Fruit fly (Drosophila melanogaster): ENCODE data around the gene CG3638.
A peak's percentile ranks its signal among the peaks of the same experiment; 100 is the strongest.

Gene CG3638

DNA sequence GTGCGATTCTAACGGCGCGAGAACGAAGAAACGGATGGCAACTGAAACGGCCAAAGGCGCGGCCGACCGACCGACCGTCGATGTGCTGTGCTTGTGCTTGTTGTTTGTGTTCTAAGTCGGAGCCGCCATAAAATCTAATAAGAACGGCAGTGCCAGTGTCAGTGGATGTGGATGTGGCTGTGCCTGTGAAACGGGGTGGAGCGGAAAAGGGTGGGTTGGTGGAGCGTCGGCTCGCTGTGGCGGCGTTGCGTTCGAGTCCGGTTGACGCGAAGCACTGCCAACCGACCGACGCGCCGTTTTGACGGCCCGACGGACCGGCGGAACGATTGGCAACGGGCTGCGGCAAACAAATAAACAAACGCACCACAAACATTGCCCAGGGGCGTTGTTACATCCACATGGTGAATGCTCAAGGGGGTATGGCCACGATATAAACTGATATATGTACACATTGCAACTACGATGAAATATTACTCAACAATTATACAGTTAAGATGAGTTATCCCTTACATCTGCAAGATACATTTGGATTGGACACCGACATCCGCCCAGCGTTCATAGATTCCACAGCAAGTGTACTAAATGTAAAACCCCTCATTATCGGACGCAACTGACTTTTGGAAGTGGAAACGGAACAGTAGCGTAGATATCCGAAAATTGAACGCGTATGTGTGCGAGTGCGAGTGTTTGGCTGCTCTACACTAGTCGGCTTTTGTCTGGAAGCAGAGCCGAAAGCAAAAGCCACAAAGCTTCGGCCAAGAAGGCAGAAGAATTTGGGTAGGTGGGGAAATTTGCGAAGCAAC is 38.7 kb upstream of the CG3638 start, which contains the start of gene Atf3 (continued):
- TF ChIP-seq Drgx (GFP tag; IDR thresholded peaks at IDR 0.05) (peak; percentile 97), Sin3A (optimal IDR thresholded peaks at IDR 0.05) (no peak), CG15696 (tag; optimal IDR thresholded peaks at IDR 0.05) (peak; percentile 92), CG13775 (GFP tag; optimal IDR thresholded peaks at IDR 0.05) (peak; percentile 99), Ptx1 (GFP tag; IDR thresholded peaks at IDR 0.05) (peak; percentile 99), insv (GFP tag; optimal IDR thresholded peaks at IDR 0.05) (peak; percentile 72 to 79), twi (tag; optimal IDR thresholded peaks at IDR 0.05) (peak; percentile 96), Gsc (GFP tag; IDR thresholded peaks at IDR 0.05) (peak; percentile 96), shn (GFP tag; optimal IDR thresholded peaks at IDR 0.05) (peak; percentile 100), klu (GFP tag; IDR thresholded peaks at IDR 0.05) (peak; percentile 99), fd102C (GFP tag; optimal IDR thresholded peaks at IDR 0.05) (peak; percentile 58), Aef1 (GFP tag; IDR thresholded peaks at IDR 0.05) (peak; percentile 99), her (GFP tag; optimal IDR thresholded peaks at IDR 0.05) (peak; percentile 98), CG12219 (GFP tag; optimal IDR thresholded peaks at IDR 0.05) (peak; percentile 99), Ada2b (GFP tag; IDR thresholded peaks at IDR 0.05) (peak; percentile 99), CG7357 (GFP tag; IDR thresholded peaks at IDR 0.05) (peak; percentile 97), tx (GFP tag; optimal IDR thresholded peaks at IDR 0.05) (peak; percentile 99), ftz-f1 (GFP tag; optimal IDR thresholded peaks at IDR 0.05) (peak; percentile 84), CG10565 (GFP tag; optimal IDR thresholded peaks at IDR 0.05) (peak; percentile 94), grn (GFP tag; optimal IDR thresholded peaks at IDR 0.05) (peak; percentile 87), Hr51 (GFP tag; optimal IDR thresholded peaks at IDR 0.05) (peak; percentile 99), CG17361 (GFP tag; IDR thresholded peaks at IDR 0.05) (peak; percentile 99), h (optimal IDR thresholded peaks at IDR 0.05) (no peak), CG14860 (GFP tag; IDR thresholded peaks at IDR 0.05; ENCODE audit: partially characterized antibody) (no peak), stc (GFP tag; IDR thresholded peaks at IDR 0.05) (peak; percentile 98), CG8290 (GFP tag; optimal IDR thresholded peaks at IDR 0.05) (peak; percentile 93), CG8290 (tag; optimal IDR thresholded peaks at IDR 0.05) (peak; percentile 69 to 100), pan (optimal IDR thresholded peaks at IDR 0.05) (no peak), pan (GFP tag; optimal IDR thresholded peaks at IDR 0.05 in 1 of 2, IDR thresholded peaks at IDR 0.05 in 1 of 2) (peak in 1 of 2 experiments; percentile 99), CG10274 (GFP tag; optimal IDR thresholded peaks at IDR 0.05) (peak; percentile 96), CG2199 (GFP tag; IDR thresholded peaks at IDR 0.05) (peak; percentile 89), Opbp (GFP tag; IDR thresholded peaks at IDR 0.05; ENCODE audit: partially characterized antibody) (no peak), cg (GFP tag; optimal IDR thresholded peaks at IDR 0.05) (peak; percentile 53), crp (GFP tag; optimal IDR thresholded peaks at IDR 0.05) (peak in 1 of 2 experiments; percentile 75), mirr (GFP tag; optimal IDR thresholded peaks at IDR 0.05) (peak; percentile 100), Asciz (GFP tag; optimal IDR thresholded peaks at IDR 0.05) (peak; percentile 97), ind (GFP tag; optimal IDR thresholded peaks at IDR 0.05) (peak; percentile 100), en (GFP tag; optimal IDR thresholded peaks at IDR 0.05) (peak; percentile 98), fd3F (GFP tag; optimal IDR thresholded peaks at IDR 0.05) (peak; percentile 99), tio (GFP tag; optimal IDR thresholded peaks at IDR 0.05) (peak; percentile 99), H15 (GFP tag; IDR thresholded peaks at IDR 0.05) (peak; percentile 98), MESR4 (GFP tag; optimal IDR thresholded peaks at IDR 0.05) (peak; percentile 76), CG8765 (GFP tag; IDR thresholded peaks at IDR 0.05) (peak; percentile 95), ro (GFP tag; IDR thresholded peaks at IDR 0.05) (peak; percentile 97), pb (GFP tag; optimal IDR thresholded peaks at IDR 0.05) (peak; percentile 99), sug (tag; optimal IDR thresholded peaks at IDR 0.05) (peak; percentile 98), Pdp1 (GFP tag; optimal IDR thresholded peaks at IDR 0.05) (peak; percentile 98 to 99), Bgb (GFP tag; IDR thresholded peaks at IDR 0.05; ENCODE audit: partially characterized antibody) (peak; percentile 35; the same call in 1 of the 2 replicates), Meics (GFP tag; optimal IDR thresholded peaks at IDR 0.05) (peak; percentile 99), trem (tag; optimal IDR thresholded peaks at IDR 0.05) (peak; percentile 94)

Measured in whole organism, embryonic.